Fruit fly (Drosophila melanogaster): ENCODE measurements around the gene loco.

loco gene

DNA sequence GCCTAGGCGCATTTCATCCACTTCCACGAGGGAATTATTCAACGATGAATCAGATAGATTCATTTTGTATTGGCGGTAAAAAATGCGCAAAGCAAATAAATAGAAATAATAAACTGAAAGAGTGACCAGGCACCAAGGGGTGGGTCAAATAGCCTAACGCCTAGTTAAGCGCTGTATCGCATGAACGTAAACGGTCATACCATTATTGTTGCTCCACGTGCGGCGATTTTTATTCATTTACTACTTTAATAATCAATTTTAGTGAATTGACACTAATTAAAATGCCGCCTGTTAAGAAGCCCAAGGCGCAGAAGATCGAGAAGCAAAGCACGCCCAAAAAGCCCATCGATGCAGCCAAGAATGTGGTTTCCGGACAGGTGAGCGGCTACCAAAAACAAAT, 54.6 kb downstream of the loco start, which contains the start of the genes CG33107 and CG6937 (continued):
- TF ChIP-seq CG1603 (tag; optimal IDR thresholded peaks at IDR 0.05) = peak; percentile 65
- peak; percentile 83 for TF ChIP-seq E2f2 (GFP tag; IDR thresholded peaks at IDR 0.05)
- no peak for TF ChIP-seq abd-A (tag; optimal IDR thresholded peaks at IDR 0.05)
- TF ChIP-seq Asciz (GFP tag; optimal IDR thresholded peaks at IDR 0.05) = no peak
- no peak for TF ChIP-seq CG11723 (GFP tag; optimal IDR thresholded peaks at IDR 0.05)
- TF ChIP-seq CG15011 (GFP tag; optimal IDR thresholded peaks at IDR 0.05) = no peak
- no peak for TF ChIP-seq gt (GFP tag; IDR thresholded peaks at IDR 0.05)
- TF ChIP-seq BEAF-32 (GFP tag; optimal IDR thresholded peaks at IDR 0.05) = peak; percentile 45
- no peak for TF ChIP-seq run (tag; optimal IDR thresholded peaks at IDR 0.05)
- TF ChIP-seq Sry-δ (GFP tag; optimal IDR thresholded peaks at IDR 0.05) = peak; percentile 12
- TF ChIP-seq fd64A (GFP tag; optimal IDR thresholded peaks at IDR 0.05) = no peak
- TF ChIP-seq ranshi (GFP tag; IDR thresholded peaks at IDR 0.05) = no peak
- TF ChIP-seq grau (tag; optimal IDR thresholded peaks at IDR 0.05) = no peak
- no peak for TF ChIP-seq Hmx (GFP tag; optimal IDR thresholded peaks at IDR 0.05)
- TF ChIP-seq CG9437 (GFP tag; optimal IDR thresholded peaks at IDR 0.05) = no peak
- peak; percentile 76 for TF ChIP-seq Med (GFP tag)
- peak; percentile 76 for TF ChIP-seq pzg (GFP tag; optimal IDR thresholded peaks at IDR 0.05)
- no peak for TF ChIP-seq CG10147 (GFP tag; optimal IDR thresholded peaks at IDR 0.05)
- TF ChIP-seq D (optimal IDR thresholded peaks at IDR 0.05) = no peak
- TF ChIP-seq D (GFP tag; optimal IDR thresholded peaks at IDR 0.05) = no peak
- no peak for TF ChIP-seq trh (GFP tag; optimal IDR thresholded peaks at IDR 0.05)
- peak; percentile 48; the same call in 1 of the 2 replicates for TF ChIP-seq CG42726 (GFP tag; IDR thresholded peaks at IDR 0.05; ENCODE audit: partially characterized antibody)
- peak; percentile 86 for TF ChIP-seq ftz-f1 (GFP tag; optimal IDR thresholded peaks at IDR 0.05)
- TF ChIP-seq CG3065 (GFP tag; optimal IDR thresholded peaks at IDR 0.05) = no peak
- TF ChIP-seq Usf (GFP tag; optimal IDR thresholded peaks at IDR 0.05) = no peak
- no peak for TF ChIP-seq Hand (GFP tag; optimal IDR thresholded peaks at IDR 0.05)
- TF ChIP-seq sim (GFP tag; IDR thresholded peaks at IDR 0.05) = no peak
- peak; percentile 30; the same call in 1 of the 2 replicates for TF ChIP-seq amos (GFP tag; IDR thresholded peaks at IDR 0.05; ENCODE audit: partially characterized antibody)
- peak; percentile 47 for TF ChIP-seq Sin3A (optimal IDR thresholded peaks at IDR 0.05)
- TF ChIP-seq grn (GFP tag; optimal IDR thresholded peaks at IDR 0.05) = no peak
- TF ChIP-seq CG3163 (GFP tag; optimal IDR thresholded peaks at IDR 0.05) = no peak
- TF ChIP-seq Adf1 (GFP tag; IDR thresholded peaks at IDR 0.05) = no peak
- TF ChIP-seq bbx (GFP tag; IDR thresholded peaks at IDR 0.05; ENCODE audit: partially characterized antibody) = peak; percentile 19; the same call in 1 of the 2 replicates
- TF ChIP-seq CG4424 (GFP tag; optimal IDR thresholded peaks at IDR 0.05) = no peak
- TF ChIP-seq Taf1 (GFP tag; IDR thresholded peaks at IDR 0.05) = no peak
- TF ChIP-seq Dref (GFP tag; IDR thresholded peaks at IDR 0.05) = no peak
- no peak for TF ChIP-seq al (GFP tag; IDR thresholded peaks at IDR 0.05)
- no peak for TF ChIP-seq Mes4 (GFP tag; optimal IDR thresholded peaks at IDR 0.05)
- TF ChIP-seq Scr (GFP tag; IDR thresholded peaks at IDR 0.05; ENCODE audit: partially characterized antibody) = peak; percentile 28; the same call in 1 of the 2 replicates
- no peak for TF ChIP-seq CG13624 (GFP tag; optimal IDR thresholded peaks at IDR 0.05)
- no peak for TF ChIP-seq Ets65A (GFP tag)
- no peak for TF ChIP-seq dmrt99B (tag; optimal IDR thresholded peaks at IDR 0.05)
- peak; percentile 35 for TF ChIP-seq CG14710 (tag; optimal IDR thresholded peaks at IDR 0.05)
- TF ChIP-seq CG3281 (GFP tag; optimal IDR thresholded peaks at IDR 0.05) = no peak
- TF ChIP-seq MBD-R2 (GFP tag; IDR thresholded peaks at IDR 0.05) = peak; percentile 83
- TF ChIP-seq nmo (GFP tag; optimal IDR thresholded peaks at IDR 0.05) = peak; percentile 11
- no peak for TF ChIP-seq CG11696 (GFP tag; IDR thresholded peaks at IDR 0.05)
- peak; percentile 66 for TF ChIP-seq YL-1 (GFP tag; optimal IDR thresholded peaks at IDR 0.05)
- TF ChIP-seq CG8478 (optimal IDR thresholded peaks at IDR 0.05) = no peak
- peak; percentile 4 for TF ChIP-seq CoRest (tag; optimal IDR thresholded peaks at IDR 0.05)
- TF ChIP-seq dimm (GFP tag; IDR thresholded peaks at IDR 0.05) = no peak
- TF ChIP-seq sug (tag; optimal IDR thresholded peaks at IDR 0.05) = peak; percentile 9
